Fruit fly (Drosophila melanogaster): ENCODE measurements around the gene CG8209.

CG8209 gene

dm6 chr3L:7947880-7948286, 28.3 kb upstream of the CG8209 start, which contains the start of gene exex (continued):
- TF ChIP-seq B-H1 (GFP tag; IDR thresholded peaks at IDR 0.05) (no peak), Atf6 (GFP tag; IDR thresholded peaks at IDR 0.05) (no peak), ewg (GFP tag; optimal IDR thresholded peaks at IDR 0.05) (peak; percentile 5), row (GFP tag; IDR thresholded peaks at IDR 0.05) (no peak), ap (GFP tag; IDR thresholded peaks at IDR 0.05) (no peak), sc (optimal IDR thresholded peaks at IDR 0.05) (no peak), sc (GFP tag; optimal IDR thresholded peaks at IDR 0.05) (no peak), HLHmδ (GFP tag; optimal IDR thresholded peaks at IDR 0.05) (peak; percentile 36), CG12391 (tag; optimal IDR thresholded peaks at IDR 0.05) (no peak), amos (GFP tag; IDR thresholded peaks at IDR 0.05; ENCODE audit: partially characterized antibody) (peak; percentile 17; the same call in 1 of the 2 replicates), Trl (optimal IDR thresholded peaks at IDR 0.05) (peak; percentile 61 to 80), Trl (GFP tag; optimal IDR thresholded peaks at IDR 0.05) (peak; percentile 23), Pdp1 (GFP tag; optimal IDR thresholded peaks at IDR 0.05) (peak in 1 of 2 experiments; percentile 68), Stat92E (GFP tag; optimal IDR thresholded peaks at IDR 0.05) (peak in 1 of 3 experiments; percentile 82), Nf-YC (tag; optimal IDR thresholded peaks at IDR 0.05) (peak; percentile 97), CG33213 (GFP tag; optimal IDR thresholded peaks at IDR 0.05) (peak; percentile 1), lola (GFP tag; optimal IDR thresholded peaks at IDR 0.05) (no peak), seq (GFP tag; IDR thresholded peaks at IDR 0.05) (peak; percentile 81), Med (GFP tag) (peak; percentile 73), vvl (GFP tag; IDR thresholded peaks at IDR 0.05) (peak; percentile 59; the same call in 1 of the 2 replicates), zen2 (GFP tag; IDR thresholded peaks at IDR 0.05; ENCODE audit: partially characterized antibody) (no peak), chinmo (GFP tag; IDR thresholded peaks at IDR 0.05; ENCODE audit: partially characterized antibody) (0 out of 4 replicates have a peak, but pooled peaks have one; percentile 67), sens (GFP tag) (peak; percentile 78), Rfx (GFP tag; IDR thresholded peaks at IDR 0.05) (no peak), grn (GFP tag; optimal IDR thresholded peaks at IDR 0.05) (peak; percentile 58), CG3065 (GFP tag; optimal IDR thresholded peaks at IDR 0.05) (peak; percentile 62), CoRest (tag; optimal IDR thresholded peaks at IDR 0.05) (peak; percentile 25), CG14710 (tag; optimal IDR thresholded peaks at IDR 0.05) (no peak), CG42726 (GFP tag; IDR thresholded peaks at IDR 0.05; ENCODE audit: partially characterized antibody) (peak; percentile 21; the same call in 1 of the 2 replicates), NC2β (GFP tag; optimal IDR thresholded peaks at IDR 0.05) (no peak), mirr (GFP tag; optimal IDR thresholded peaks at IDR 0.05) (peak; percentile 74), phol (tag; optimal IDR thresholded peaks at IDR 0.05) (peak; percentile 83), sna (GFP tag; IDR thresholded peaks at IDR 0.05; ENCODE audit: partially characterized antibody) (peak; percentile 44; the same call in 1 of the 2 replicates), unpg (GFP tag; optimal IDR thresholded peaks at IDR 0.05) (peak; percentile 1), CG34224 (GFP tag; IDR thresholded peaks at IDR 0.05; ENCODE audit: partially characterized antibody) (peak; percentile 20; the same call in 1 of the 3 replicates), kni (GFP tag; optimal IDR thresholded peaks at IDR 0.05) (peak; percentile 58), CG16813 (GFP tag; IDR thresholded peaks at IDR 0.05; ENCODE audit: partially characterized antibody) (peak; percentile 16; the same call in 1 of the 3 replicates), CG3281 (GFP tag; optimal IDR thresholded peaks at IDR 0.05) (no peak), Dbx (GFP tag; IDR thresholded peaks at IDR 0.05) (no peak), abd-A (tag; optimal IDR thresholded peaks at IDR 0.05) (peak; percentile 60), Ets65A (GFP tag) (peak; percentile 64), ci (GFP tag; IDR thresholded peaks at IDR 0.05) (peak; percentile 43; the same call in 1 of the 3 replicates), cg (GFP tag; optimal IDR thresholded peaks at IDR 0.05) (peak; percentile 27), Deaf1 (tag; optimal IDR thresholded peaks at IDR 0.05) (peak; percentile 69), CG18599 (GFP tag; optimal IDR thresholded peaks at IDR 0.05) (peak; percentile 32), CG4854 (GFP tag; optimal IDR thresholded peaks at IDR 0.05) (no peak), CG13775 (GFP tag; optimal IDR thresholded peaks at IDR 0.05) (no peak), Hey (tag; optimal IDR thresholded peaks at IDR 0.05) (peak; percentile 4), hkb (optimal IDR thresholded peaks at IDR 0.05) (no peak), hkb (GFP tag; IDR thresholded peaks at IDR 0.05) (peak; percentile 32; the same call in 1 of the 2 replicates)
